Worm (Caenorhabditis elegans) whole organism, L1 larva: ENCODE results near the gene F52H2.3.

ENCODE experiments used
- Y116A8C.19 ChIP-seq: sonication (generic microtip); optimal IDR thresholded peaks from 2 replicates; lab custom pipeline; 2016; ENCODE audit warnings: missing compliant biosample characterization, missing genetic modification characterization, borderline replicate concordance
- egl-27 ChIP-seq, 2 experiments: fragments of 150-350 bp in 1 of 2; sonication (generic microtip); optimal IDR thresholded peaks; 3 replicates each; lab custom pipeline; 2017 to 2018; ENCODE audit warnings: missing biosample characterization in 2 of 2, missing genetic modification characterization in 2 of 2, missing genetic modification reagents in 2 of 2
- ets-5 ChIP-seq: fragments of 200-800 bp; sonication (Bioruptor generic); IDR thresholded peaks from 2 replicates; pipeline ENCODE4 v1.3.6; 2022; ENCODE audit warnings: missing genetic modification characterization, missing compliant biosample characterization
- fkh-10 ChIP-seq: sonication (generic microtip); optimal IDR thresholded peaks from 2 replicates; lab custom pipeline; 2017; ENCODE audit warnings: missing biosample characterization, missing genetic modification reagents, missing genetic modification characterization
- jun-1 ChIP-seq: fragments of 150-350 bp; optimal IDR thresholded peaks from 2 replicates; lab custom pipeline; 2014; ENCODE audit warnings: missing biosample characterization, missing genetic modification reagents, missing genetic modification characterization
- lin-39 ChIP-seq: fragments of 150-350 bp; optimal IDR thresholded peaks from 2 replicates; lab custom pipeline; 2014; ENCODE audit warnings: missing biosample characterization, missing genetic modification reagents, missing genetic modification characterization
- mep-1 ChIP-seq: fragments of 150-350 bp; optimal IDR thresholded peaks from 2 replicates; lab custom pipeline; 2014; ENCODE audit warnings: missing biosample characterization, missing genetic modification characterization
- nhr-90 ChIP-seq: sonication (generic microtip); optimal IDR thresholded peaks from 2 replicates; lab custom pipeline; 2016; ENCODE audit warnings: mild to moderate bottlenecking, missing genetic modification characterization, missing compliant biosample characterization; ENCODE audit not compliant: poor library complexity
- sup-37 ChIP-seq: fragments of 200-800 bp; sonication (Bioruptor generic); optimal IDR thresholded peaks from 2 replicates; lab custom pipeline; 2018; ENCODE audit warnings: mild to moderate bottlenecking, missing genetic modification characterization, missing compliant biosample characterization
- vab-15 ChIP-seq: sonication (generic microtip); optimal IDR thresholded peaks from 2 replicates; lab custom pipeline; 2017; ENCODE audit warnings: missing genotype, mild to moderate bottlenecking, missing genetic modification characterization, missing compliant biosample characterization
- ztf-11 ChIP-seq, 2 experiments: sonication (generic microtip); optimal IDR thresholded peaks; 2 replicates each; lab custom pipeline; 2016 to 2017; ENCODE audit warnings: missing genetic modification characterization in 2 of 2, missing biosample characterization in 1 of 2, missing compliant biosample characterization in 1 of 2

ce11 chrX:2551450-2551849 is 10.6 kb upstream of the F52H2.3 start:
- TF ChIP-seq vab-15 (tag; lab: Kevin White, UChicago): no peak
- no peak for TF ChIP-seq sup-37 (GFP tag; lab: Kevin White, UChicago)
- no peak for TF ChIP-seq mep-1
- no peak for TF ChIP-seq lin-39 (tag; lab: Kevin White, UChicago)
- no peak for TF ChIP-seq egl-27 (tag; optimal IDR thresholded peaks at IDR 0.05; lab: Kevin White, UChicago)
- TF ChIP-seq Y116A8C.19 (tag; lab: Kevin White, UChicago): no peak
- TF ChIP-seq ztf-11 (tag; optimal IDR thresholded peaks at IDR 0.05; lab: Kevin White, UChicago): no peak
- TF ChIP-seq ets-5 (GFP tag; lab: Robert Waterston, UW): no peak
- no peak for TF ChIP-seq jun-1 (tag; lab: Kevin White, UChicago)
- TF ChIP-seq fkh-10 (GFP tag; lab: Kevin White, UChicago): no peak
- no peak for TF ChIP-seq nhr-90 (tag; lab: Kevin White, UChicago)
